Worm (Caenorhabditis elegans): ENCODE measurements around the gene mua-3.
A peak's percentile ranks its signal among the peaks of the same experiment; 100 is the strongest.

mua-3 gene

ce11 chrIII:10123586-10124233, 36.8 kb upstream of the mua-3 start, which contains the start of gene ttll-4 (continued):
- TF ChIP-seq C08G9.2 (tag; optimal IDR thresholded peaks at IDR 0.05), result peak; percentile 86
- no peak for TF ChIP-seq hlh-15 (tag; optimal IDR thresholded peaks at IDR 0.05)
- no peak for TF ChIP-seq lin-11 (tag; optimal IDR thresholded peaks at IDR 0.05)
- TF ChIP-seq tbx-7 (tag; optimal IDR thresholded peaks at IDR 0.05), result peak; percentile 76
- peak; percentile 78 for TF ChIP-seq pag-3 (tag; optimal IDR thresholded peaks at IDR 0.05; ENCODE audit: borderline replicate concordance)
- TF ChIP-seq ceh-9 (tag; optimal IDR thresholded peaks at IDR 0.05), result no peak
- TF ChIP-seq F13H6.1 (tag; optimal IDR thresholded peaks at IDR 0.05), result peak; percentile 47
- peak; percentile 15 for TF ChIP-seq ceh-19 (GFP tag; optimal IDR thresholded peaks at IDR 0.05)
- no peak for TF ChIP-seq npax-4 (tag; optimal IDR thresholded peaks at IDR 0.05)
- peak; percentile 91 for TF ChIP-seq tbx-2 (tag; optimal IDR thresholded peaks at IDR 0.05)
- TF ChIP-seq pha-4 (tag; optimal IDR thresholded peaks at IDR 0.05), result no peak
- TF ChIP-seq odd-2 (tag; optimal IDR thresholded peaks at IDR 0.05), result no peak
- TF ChIP-seq ceh-22 (tag; optimal IDR thresholded peaks at IDR 0.05), result no peak
- no peak for TF ChIP-seq hlh-6 (tag; optimal IDR thresholded peaks at IDR 0.05)
- TF ChIP-seq ztf-16 (tag; optimal IDR thresholded peaks at IDR 0.05), result no peak
- TF ChIP-seq ceh-18 (tag; optimal IDR thresholded peaks at IDR 0.05), result peak; percentile 77
- TF ChIP-seq dve-1 (tag; optimal IDR thresholded peaks at IDR 0.05), result no peak
- TF ChIP-seq unc-42 (tag; optimal IDR thresholded peaks at IDR 0.05), result peak; percentile 89
- TF ChIP-seq pqm-1 (tag; optimal IDR thresholded peaks at IDR 0.05), result peak; percentile 12
- no peak for TF ChIP-seq ceh-45 (GFP tag; IDR thresholded peaks at IDR 0.05)
- TF ChIP-seq gmeb-2 (tag; optimal IDR thresholded peaks at IDR 0.05), result peak; percentile 9
- no peak for TF ChIP-seq C38D4.7 (GFP tag; optimal IDR thresholded peaks at IDR 0.05)
- no peak for TF ChIP-seq che-1 (tag; optimal IDR thresholded peaks at IDR 0.05)
- peak; percentile 6 for TF ChIP-seq syd-9 (tag; optimal IDR thresholded peaks at IDR 0.05)
- TF ChIP-seq unc-55 (GFP tag; optimal IDR thresholded peaks at IDR 0.05), result no peak
- TF ChIP-seq zip-5 (tag; optimal IDR thresholded peaks at IDR 0.05), result peak; percentile 51
- TF ChIP-seq nhr-232 (tag; optimal IDR thresholded peaks at IDR 0.05), result no peak
- TF ChIP-seq ceh-31 (tag; optimal IDR thresholded peaks at IDR 0.05), result peak; percentile 96
- no peak for TF ChIP-seq pha-2 (tag; optimal IDR thresholded peaks at IDR 0.05)
- peak; percentile 71 for TF ChIP-seq fkh-6 (tag; optimal IDR thresholded peaks at IDR 0.05)
- TF ChIP-seq hlh-8 (tag; optimal IDR thresholded peaks at IDR 0.05), result peak; percentile 71
- peak; percentile 15 for TF ChIP-seq nfya-1 (tag; optimal IDR thresholded peaks at IDR 0.05)
- no peak for TF ChIP-seq hlh-30 (tag; optimal IDR thresholded peaks at IDR 0.05; ENCODE audit: insufficient read depth)
- TF ChIP-seq T23F11.4 (GFP tag; optimal IDR thresholded peaks at IDR 0.05), result no peak
- peak; percentile 21 for TF ChIP-seq ceh-48 (tag; optimal IDR thresholded peaks at IDR 0.05)
- TF ChIP-seq unc-86 (tag; optimal IDR thresholded peaks at IDR 0.05), result peak; percentile 58
- no peak for TF ChIP-seq elt-4 (tag; optimal IDR thresholded peaks at IDR 0.05)
- no peak for TF ChIP-seq eyg-1 (tag; optimal IDR thresholded peaks at IDR 0.05)
- no peak for TF ChIP-seq elt-2 (tag; optimal IDR thresholded peaks at IDR 0.05)
- no peak for TF ChIP-seq ama-1 (optimal IDR thresholded peaks at IDR 0.05)
- TF ChIP-seq ref-2 (tag; optimal IDR thresholded peaks at IDR 0.05), result peak; percentile 88
- TF ChIP-seq lim-6 (tag; optimal IDR thresholded peaks at IDR 0.05), result peak; percentile 59
- no peak for TF ChIP-seq fkh-10 (GFP tag; optimal IDR thresholded peaks at IDR 0.05)
- peak; percentile 85 for TF ChIP-seq ceh-2 (tag; optimal IDR thresholded peaks at IDR 0.05)
- TF ChIP-seq hlh-13 (GFP tag; optimal IDR thresholded peaks at IDR 0.05), result no peak
- TF ChIP-seq pax-1 (tag; optimal IDR thresholded peaks at IDR 0.05), result no peak
- no peak for TF ChIP-seq sox-2 (GFP tag; IDR thresholded peaks at IDR 0.05)
- peak; percentile 4 for TF ChIP-seq ttx-3 (tag; optimal IDR thresholded peaks at IDR 0.05)
- TF ChIP-seq dmd-4 (tag; optimal IDR thresholded peaks at IDR 0.05; ENCODE audit: borderline replicate concordance), result peak; percentile 79
- no peak for TF ChIP-seq nhr-11 (tag; optimal IDR thresholded peaks at IDR 0.05)
- peak; percentile 79 for TF ChIP-seq mec-3 (tag; optimal IDR thresholded peaks at IDR 0.05; ENCODE audit: borderline replicate concordance)
- TF ChIP-seq pros-1 (tag; optimal IDR thresholded peaks at IDR 0.05), result no peak
